Comparison of ENCODE assay signal across 1 fruit fly cellular context in genomic region chr2L:12021193-12021592, dm6.
TF ChIP-seq lines count a peak whose summit lies in the region.

No protein-coding gene starts in this region.

TF ChIP-seq in whole organism, embryonic, 481 proteins besides CTCF, POLR2A, EP300 and RAD21 (continued from another document):
- TF ChIP-seq CG15601 (tag; optimal IDR thresholded peaks at IDR 0.05; lab: Kevin White, UChicago) = peak; percentile 84
- peak; percentile 71 for TF ChIP-seq fd3F (GFP tag; optimal IDR thresholded peaks at IDR 0.05; lab: Kevin White, UChicago)
- TF ChIP-seq BtbVII (GFP tag; optimal IDR thresholded peaks at IDR 0.05; lab: Kevin White, UChicago) = peak; percentile 74
- peak; percentile 4 for TF ChIP-seq Sry-δ (GFP tag; optimal IDR thresholded peaks at IDR 0.05; lab: Kevin White, UChicago)
